Fruit fly (Drosophila melanogaster): ENCODE data around the gene CG33673.
A peak's percentile ranks its signal among the peaks of the same experiment; 100 is the strongest.

CG33673 gene

dm6 chr2L:1970312-1970929 is 23.9 kb upstream of the CG33673 start, which contains the start of gene erm:
erm (minus strand) TSS chr2L:1970362.
- no peak for TF ChIP-seq CTCF (optimal IDR thresholded peaks at IDR 0.05)
- TF ChIP-seq CG8478 (optimal IDR thresholded peaks at IDR 0.05): peak; percentile 10

- TF ChIP-seq CTCF (optimal IDR thresholded peaks at IDR 0.05): no peak
- no peak for TF ChIP-seq CG8478 (optimal IDR thresholded peaks at IDR 0.05)
Measured at dm6 chr2L:1967861-1968260, 21.3 kb upstream of the CG33673 start.

- TF ChIP-seq CG8478 (optimal IDR thresholded peaks at IDR 0.05) (no peak), CTCF (optimal IDR thresholded peaks at IDR 0.05) (no peak)
Measured at dm6 chr2L:1967301-1967700, 20.8 kb upstream of the CG33673 start.

- no peak for TF ChIP-seq CG8478 (optimal IDR thresholded peaks at IDR 0.05)
- no peak for TF ChIP-seq CTCF (optimal IDR thresholded peaks at IDR 0.05)
Measured at dm6 chr2L:1961932-1962496, 15.5 kb upstream of the CG33673 start.

dm6 chr2L:1960056-1960455 is 13.5 kb upstream of the CG33673 start:
- TF ChIP-seq CG8478 (optimal IDR thresholded peaks at IDR 0.05) (no peak), CTCF (optimal IDR thresholded peaks at IDR 0.05) (no peak)

- TF ChIP-seq CTCF (optimal IDR thresholded peaks at IDR 0.05) (no peak), CG8478 (optimal IDR thresholded peaks at IDR 0.05) (no peak)
Measured at dm6 chr2L:1959420-1959819, 12.9 kb upstream of the CG33673 start.

dm6 chr2L:1954541-1954940 is 8.0 kb upstream of the CG33673 start:
- TF ChIP-seq CG8478 (optimal IDR thresholded peaks at IDR 0.05): no peak
- peak; percentile 20 to 24 for TF ChIP-seq CTCF (optimal IDR thresholded peaks at IDR 0.05)

- TF ChIP-seq CTCF (optimal IDR thresholded peaks at IDR 0.05) (no peak), CG8478 (optimal IDR thresholded peaks at IDR 0.05) (no peak)
Measured at dm6 chr2L:1947959-1948358, 1.4 kb upstream of the CG33673 start.

dm6 chr2L:1945609-1946008 is 919 bp downstream of the CG33673 start, which contains the start of gene CG15357:
CG15357 (minus strand) TSS chr2L:1945709.
- no peak for TF ChIP-seq CG8478 (optimal IDR thresholded peaks at IDR 0.05)
- no peak for TF ChIP-seq CTCF (optimal IDR thresholded peaks at IDR 0.05)

dm6 chr2L:1944473-1945110 is 1.9 kb downstream of the CG33673 start:
- TF ChIP-seq CTCF (optimal IDR thresholded peaks at IDR 0.05): no peak
- TF ChIP-seq CG8478 (optimal IDR thresholded peaks at IDR 0.05): no peak

dm6 chr2L:1938004-1938403 is 8.5 kb downstream of the CG33673 start:
- TF ChIP-seq CTCF (optimal IDR thresholded peaks at IDR 0.05) (no peak), CG8478 (optimal IDR thresholded peaks at IDR 0.05) (no peak)

- TF ChIP-seq CTCF (optimal IDR thresholded peaks at IDR 0.05) (no peak), CG8478 (optimal IDR thresholded peaks at IDR 0.05) (no peak)
Measured at dm6 chr2L:1930565-1931201, 15.8 kb downstream of the CG33673 start.

dm6 chr2L:1927406-1927805 is 19.1 kb downstream of the CG33673 start:
- TF ChIP-seq CG8478 (optimal IDR thresholded peaks at IDR 0.05) (no peak), CTCF (optimal IDR thresholded peaks at IDR 0.05) (no peak)

- TF ChIP-seq CTCF (optimal IDR thresholded peaks at IDR 0.05) (no peak), CG8478 (optimal IDR thresholded peaks at IDR 0.05) (no peak)
Measured at dm6 chr2L:1925917-1926864, 20.3 kb downstream of the CG33673 start.

dm6 chr2L:1923846-1924245 is 22.7 kb downstream of the CG33673 start:
- TF ChIP-seq CG8478 (optimal IDR thresholded peaks at IDR 0.05) (no peak), CTCF (optimal IDR thresholded peaks at IDR 0.05) (no peak)

All from S2 (cell line).